Worm (Caenorhabditis elegans): ENCODE results near the gene T28F3.9.

Gene T28F3.9

DNA sequence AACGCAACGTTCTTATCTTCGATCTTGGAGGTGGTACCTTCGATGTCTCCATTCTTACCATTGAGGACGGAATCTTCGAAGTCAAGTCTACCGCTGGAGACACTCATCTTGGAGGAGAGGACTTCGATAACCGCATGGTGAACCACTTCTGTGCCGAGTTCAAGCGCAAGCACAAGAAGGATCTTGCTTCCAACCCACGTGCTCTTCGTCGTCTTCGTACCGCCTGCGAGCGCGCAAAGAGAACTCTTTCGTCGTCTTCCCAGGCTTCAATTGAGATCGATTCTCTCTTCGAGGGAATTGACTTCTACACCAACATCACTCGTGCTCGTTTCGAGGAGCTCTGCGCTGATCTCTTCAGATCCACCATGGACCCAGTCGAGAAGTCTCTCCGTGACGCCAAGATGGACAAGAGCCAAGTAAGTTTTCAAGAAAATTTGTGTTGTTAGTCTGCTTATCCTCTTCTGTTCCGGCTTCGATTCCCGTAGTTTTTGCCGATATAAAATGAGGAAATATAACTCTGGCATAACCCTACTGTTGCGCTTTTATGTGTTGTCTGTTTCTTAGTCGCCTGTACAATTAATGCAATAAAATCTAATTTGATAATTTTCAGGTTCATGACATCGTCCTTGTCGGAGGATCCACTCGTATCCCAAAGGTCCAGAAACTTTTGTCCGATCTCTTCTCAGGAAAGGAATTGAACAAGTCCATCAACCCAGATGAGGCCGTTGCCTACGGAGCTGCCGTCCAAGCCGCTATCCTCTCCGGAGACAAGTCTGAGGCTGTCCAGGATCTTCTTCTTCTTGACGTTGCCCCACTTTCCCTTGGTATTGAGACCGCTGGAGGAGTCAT is 28.5 kb upstream of the T28F3.9 start:
- peak; percentile 90 for TF ChIP-seq attf-6 (GFP tag; IDR thresholded peaks at IDR 0.05)
- no peak for TF ChIP-seq akir-1 (GFP tag; optimal IDR thresholded peaks at IDR 0.05)
- TF ChIP-seq tlf-1 (GFP tag; optimal IDR thresholded peaks at IDR 0.05) = no peak
- no peak for TF ChIP-seq attf-3 (GFP tag; conservative IDR thresholded peaks at IDR 0.05)
- no peak for TF ChIP-seq tbx-9 (tag; optimal IDR thresholded peaks at IDR 0.05; ENCODE audit: borderline replicate concordance)
- TF ChIP-seq F33H1.4 (GFP tag; IDR thresholded peaks at IDR 0.05) = no peak
- peak; percentile 71 for TF ChIP-seq ceh-58 (GFP tag; IDR thresholded peaks at IDR 0.05)
- TF ChIP-seq K11D2.4 (GFP tag; IDR thresholded peaks at IDR 0.05) = peak; percentile 52; the same call in 1 of the 2 replicates
- no peak for TF ChIP-seq C06A6.2 (GFP tag; conservative IDR thresholded peaks at IDR 0.05)
- no peak for TF ChIP-seq hmg-20 (GFP tag; IDR thresholded peaks at IDR 0.05)
- no peak for TF ChIP-seq ceh-79 (tag; optimal IDR thresholded peaks at IDR 0.05)
- TF ChIP-seq ceh-40 (GFP tag; IDR thresholded peaks at IDR 0.05) = peak; percentile 53
- TF ChIP-seq snpc-1.3 (tag; optimal IDR thresholded peaks at IDR 0.05; ENCODE audit: insufficient read depth) = no peak
- TF ChIP-seq athp-1 (tag; optimal IDR thresholded peaks at IDR 0.05) = peak; percentile 52
- no peak for TF ChIP-seq ccch-3 (GFP tag; optimal IDR thresholded peaks at IDR 0.05)
- TF ChIP-seq F55B11.4 (tag; optimal IDR thresholded peaks at IDR 0.05; ENCODE audit: borderline replicate concordance, insufficient read depth) = no peak
- no peak for TF ChIP-seq mxl-1 (tag; optimal IDR thresholded peaks at IDR 0.05)
- no peak for TF ChIP-seq Y56A3A.18 (GFP tag; IDR thresholded peaks at IDR 0.05)
- TF ChIP-seq lag-1 (GFP tag; IDR thresholded peaks at IDR 0.05) = no peak
- 0 out of 2 replicates have a peak, but pooled peaks have one; percentile 8 for TF ChIP-seq aptf-3 (GFP tag; IDR thresholded peaks at IDR 0.05)
- no peak for TF ChIP-seq sea-2 (GFP tag; IDR thresholded peaks at IDR 0.05)
- no peak for TF ChIP-seq aptf-2 (GFP tag; conservative IDR thresholded peaks at IDR 0.05)
- TF ChIP-seq Y53F4B.3 (GFP tag; IDR thresholded peaks at IDR 0.05) = no peak
- peak; percentile 24 for TF ChIP-seq attf-5 (GFP tag; optimal IDR thresholded peaks at IDR 0.05)
- TF ChIP-seq C17E4.6 (GFP tag; IDR thresholded peaks at IDR 0.05) = 0 out of 2 replicates have a peak, but pooled peaks have one; percentile 12
- peak; percentile 41 for TF ChIP-seq die-1 (tag; optimal IDR thresholded peaks at IDR 0.05)
- TF ChIP-seq K12H6.12 (tag; optimal IDR thresholded peaks at IDR 0.05) = peak; percentile 0
- TF ChIP-seq rec-8 (tag; optimal IDR thresholded peaks at IDR 0.05) = no peak
- TF ChIP-seq snpc-3.4 (tag; optimal IDR thresholded peaks at IDR 0.05) = no peak
- peak; percentile 66 for TF ChIP-seq lin-54 (GFP tag; optimal IDR thresholded peaks at IDR 0.05)
- no peak for TF ChIP-seq F22D6.2 (tag; optimal IDR thresholded peaks at IDR 0.05)
- no peak for TF ChIP-seq unc-62 (GFP tag; optimal IDR thresholded peaks at IDR 0.05)
- peak; percentile 26 for TF ChIP-seq tbp1 (GFP tag; optimal IDR thresholded peaks at IDR 0.05)
- no peak for TF ChIP-seq ztf-26 (tag; optimal IDR thresholded peaks at IDR 0.05)
- no peak for TF ChIP-seq repo-1 (tag; optimal IDR thresholded peaks at IDR 0.05)
- no peak for TF ChIP-seq ceh-91 (GFP tag; IDR thresholded peaks at IDR 0.05)
- TF ChIP-seq F23B12.7 (tag; optimal IDR thresholded peaks at IDR 0.05; ENCODE audit: insufficient read depth) = no peak
- TF ChIP-seq F49E8.2 (tag; optimal IDR thresholded peaks at IDR 0.05; ENCODE audit: insufficient read depth) = peak; percentile 21
- TF ChIP-seq Y95B8A.8 (GFP tag; IDR thresholded peaks at IDR 0.05) = peak; percentile 65; the same call in 1 of the 2 replicates
- TF ChIP-seq madf-3 (GFP tag; IDR thresholded peaks at IDR 0.05) = peak; percentile 79
- no peak for TF ChIP-seq gei-17 (GFP tag; optimal IDR thresholded peaks at IDR 0.05)
- peak; percentile 7; the same call in 1 of the 2 replicates for TF ChIP-seq cebp-1 (GFP tag; IDR thresholded peaks at IDR 0.05)
- TF ChIP-seq cebp-1 (tag; optimal IDR thresholded peaks at IDR 0.05) = peak; percentile 33
- TF ChIP-seq xnd-1 (tag; optimal IDR thresholded peaks at IDR 0.05) = no peak
- TF ChIP-seq bed-1 (GFP tag; IDR thresholded peaks at IDR 0.05) = no peak
- TF ChIP-seq pha-4 (tag; optimal IDR thresholded peaks at IDR 0.05) = no peak
- 0 out of 2 replicates have a peak, but pooled peaks have one; percentile 7 for TF ChIP-seq ztf-25 (GFP tag; IDR thresholded peaks at IDR 0.05)
